Fruit fly (Drosophila melanogaster) S2 (cell line): ENCODE measurements around the gene mRRF1.

ENCODE experiments used
- CG8478 ChIP-seq: fragments of >200 bp; optimal IDR thresholded peaks from 2 replicates; lab custom pipeline; 2018
- CTCF ChIP-seq, 2 experiments: fragments of >200 bp; optimal IDR thresholded peaks; 2 replicates each; lab custom pipeline; 2018

- TF ChIP-seq CTCF (optimal IDR thresholded peaks at IDR 0.05; lab: Kevin White, UChicago) (no peak), CG8478 (no peak)
These were observed 46.7 kb downstream of the mRRF1 start, which contains the start of the genes CG4022 and Cpsf5 for dm6 chr3L:9410754-9411423.
